Worm (Caenorhabditis elegans) whole organism, L4 larva: ENCODE results near the gene cyp-14A4.

Experiments used
- D1046.2 ChIP-seq: fragments of 200-800 bp; sonication (Bioruptor generic); IDR thresholded peaks from 2 replicates; pipeline ENCODE4 v1.3.6; 2022; ENCODE audit warnings: missing genetic modification characterization, missing compliant biosample characterization
- F10B5.3 ChIP-seq: sonication (generic microtip); optimal IDR thresholded peaks from 2 replicates; lab custom pipeline; 2016; ENCODE audit warnings: mild to moderate bottlenecking, missing genetic modification characterization, missing compliant biosample characterization
- F26F4.8 ChIP-seq: fragments of 200-800 bp; sonication (Bioruptor generic); conservative IDR thresholded peaks from 2 replicates; pipeline ENCODE4 v1.3.6; 2022; ENCODE audit warnings: missing genetic modification characterization, missing compliant biosample characterization
- F37D6.2 ChIP-seq: sonication (generic microtip); optimal IDR thresholded peaks from 2 replicates; lab custom pipeline; 2016; ENCODE audit warnings: mild to moderate bottlenecking, missing genetic modification characterization, missing compliant biosample characterization
- F49E8.2 ChIP-seq: sonication (generic microtip); optimal IDR thresholded peaks from 2 replicates; lab custom pipeline; 2016; ENCODE audit warnings: missing compliant biosample characterization, mild to moderate bottlenecking, missing genetic modification characterization, borderline replicate concordance
- Y75B8A.6 ChIP-seq: fragments of 200-800 bp; sonication (Bioruptor generic); IDR thresholded peaks from 2 replicates; pipeline ENCODE4 v1.3.6; 2022; ENCODE audit warnings: missing genetic modification reagents, missing genetic modification characterization, missing compliant biosample characterization
- ZK546.5 ChIP-seq, 2 experiments: sonication (generic microtip); optimal IDR thresholded peaks; 2 replicates each; lab custom pipeline; 2017; ENCODE audit warnings: missing biosample characterization in 2 of 2, missing genetic modification characterization in 2 of 2
- aha-1 ChIP-seq: fragments of 150-350 bp; peaks from one replicate; lab custom pipeline; 2014; ENCODE audit warnings: missing biosample characterization, missing genetic modification characterization
- attf-4 ChIP-seq: sonication (generic microtip); optimal IDR thresholded peaks from 3 replicates; lab custom pipeline; 2017; ENCODE audit warnings: missing biosample characterization, missing genetic modification characterization
- ceh-82 ChIP-seq: sonication (generic microtip); optimal IDR thresholded peaks from 2 replicates; lab custom pipeline; 2017; ENCODE audit warnings: missing biosample characterization, missing genetic modification characterization
- ctbp-1 ChIP-seq: fragments of 200-800 bp; sonication (Bioruptor generic); IDR thresholded peaks from 2 replicates; pipeline ENCODE4 v1.3.6; 2022; ENCODE audit warnings: missing genetic modification reagents, missing genetic modification characterization, missing compliant biosample characterization
- daf-19 ChIP-seq: fragments of 200-800 bp; sonication (Bioruptor generic); conservative IDR thresholded peaks from 2 replicates; pipeline ENCODE4 v1.3.6; 2022; ENCODE audit warnings: missing genetic modification characterization, missing compliant biosample characterization
- daf-8 ChIP-seq: fragments of 200-800 bp; sonication (Bioruptor generic); IDR thresholded peaks from 2 replicates; pipeline ENCODE4 v1.3.6; 2022; ENCODE audit warnings: missing genetic modification characterization, missing compliant biosample characterization
- dmd-6 ChIP-seq: fragments of 200-800 bp; sonication (Bioruptor generic); IDR thresholded peaks from 2 replicates; pipeline ENCODE4 v1.3.6; 2022; ENCODE audit warnings: missing genetic modification reagents, missing genetic modification characterization, missing compliant biosample characterization
- dpl-1 ChIP-seq: fragments of 150-350 bp; optimal IDR thresholded peaks from 2 replicates; lab custom pipeline; 2014; ENCODE audit warnings: missing biosample characterization, missing genetic modification reagents, missing genetic modification characterization
- duxl-1 ChIP-seq: sonication (generic microtip); optimal IDR thresholded peaks from 2 replicates; lab custom pipeline; 2016; ENCODE audit warnings: mild to moderate bottlenecking, missing genetic modification characterization, moderate library complexity, missing compliant biosample characterization; ENCODE audit not compliant: poor library complexity
- fkh-10 ChIP-seq: fragments of 150-350 bp; optimal IDR thresholded peaks from 2 replicates; lab custom pipeline; 2014; ENCODE audit warnings: missing biosample characterization, missing genetic modification reagents, missing genetic modification characterization
- hif-1 ChIP-seq, 2 experiments: sonication (generic microtip); optimal IDR thresholded peaks; 2 replicates each; lab custom pipeline; 2016 to 2017; ENCODE audit warnings: missing compliant biosample characterization in 2 of 2, missing genetic modification characterization in 2 of 2, missing genetic modification reagents in 2 of 2, missing genotype in 2 of 2, mild to moderate bottlenecking in 1 of 2
- hlh-11 ChIP-seq: fragments of 200-800 bp; sonication (Bioruptor generic); optimal IDR thresholded peaks from 2 replicates; lab custom pipeline; 2018; ENCODE audit warnings: mild to moderate bottlenecking, missing genetic modification characterization, missing compliant biosample characterization
- hlh-30 ChIP-seq: sonication (generic microtip); optimal IDR thresholded peaks from 2 replicates; lab custom pipeline; 2017; ENCODE audit warnings: antibody characterized with exemption, mild to moderate bottlenecking, missing genetic modification characterization, missing compliant biosample characterization; ENCODE audit not compliant: insufficient read depth
- hmg-1.1 ChIP-seq: fragments of 200-800 bp; sonication (Bioruptor generic); IDR thresholded peaks from 2 replicates; pipeline ENCODE4 v1.3.6; 2022; ENCODE audit warnings: missing genetic modification reagents, missing genetic modification characterization, missing compliant biosample characterization
- lin-39 ChIP-seq: fragments of 150-350 bp; optimal IDR thresholded peaks from 2 replicates; lab custom pipeline; 2014; ENCODE audit warnings: missing biosample characterization, missing genetic modification reagents, missing genetic modification characterization
- lsy-2 ChIP-seq, 2 experiments: fragments of 150-350 bp in 1 of 2; sonication (generic microtip) in 1 of 2; optimal IDR thresholded peaks; 2 replicates each; lab custom pipeline; 2014 to 2017; ENCODE audit warnings: missing biosample characterization in 2 of 2, missing genetic modification characterization in 2 of 2
- mdt-29 ChIP-seq: fragments of 200-800 bp; sonication (Bioruptor generic); IDR thresholded peaks from 2 replicates; pipeline ENCODE4 v1.3.6; 2022; ENCODE audit warnings: missing genetic modification reagents, missing genetic modification characterization, missing compliant biosample characterization
- mep-1 ChIP-seq: fragments of 150-350 bp; sonication (generic microtip); optimal IDR thresholded peaks from 3 replicates; lab custom pipeline; 2014; ENCODE audit warnings: missing biosample characterization, missing genetic modification characterization
- mxl-3 ChIP-seq: fragments of 200-800 bp; sonication (Bioruptor generic); optimal IDR thresholded peaks from 2 replicates; lab custom pipeline; 2018; ENCODE audit warnings: mild to moderate bottlenecking, missing genetic modification characterization, missing compliant biosample characterization
- nhr-10 ChIP-seq: fragments of 150-350 bp; optimal IDR thresholded peaks from 2 replicates; lab custom pipeline; 2014; ENCODE audit warnings: missing biosample characterization, missing genetic modification characterization
- nhr-102 ChIP-seq: sonication (generic microtip); optimal IDR thresholded peaks from 2 replicates; lab custom pipeline; 2016; ENCODE audit warnings: mild to moderate bottlenecking, missing genetic modification characterization, moderate library complexity, missing compliant biosample characterization
- nhr-28 ChIP-seq: fragments of 150-350 bp; optimal IDR thresholded peaks from 2 replicates; lab custom pipeline; 2014; ENCODE audit warnings: missing biosample characterization, missing genetic modification characterization
- nhr-48 ChIP-seq: sonication (generic microtip); optimal IDR thresholded peaks from 2 replicates; lab custom pipeline; 2016; ENCODE audit warnings: mild to moderate bottlenecking, missing genetic modification characterization, missing compliant biosample characterization
- nhr-6 ChIP-seq: fragments of 150-350 bp; optimal IDR thresholded peaks from 2 replicates; lab custom pipeline; 2014; ENCODE audit warnings: missing biosample characterization, missing genetic modification characterization
- nhr-77 ChIP-seq: fragments of 150-350 bp; optimal IDR thresholded peaks from 2 replicates; lab custom pipeline; 2014; ENCODE audit warnings: missing biosample characterization, missing genetic modification characterization
- pha-4 ChIP-seq, 2 experiments: fragments of 150-350 bp in 1 of 2; fragments of 200-800 bp in 1 of 2; sonication (Bioruptor generic) in 1 of 2; IDR thresholded peaks in 1 of 2; optimal IDR thresholded peaks in 1 of 2; 2 replicates each; pipeline versions ENCODE4 v1.3.6 to Lab custom; 2014 to 2022; ENCODE audit warnings: missing genetic modification characterization in 2 of 2, missing genetic modification reagents in 2 of 2, missing biosample characterization in 1 of 2, missing compliant biosample characterization in 1 of 2
- php-3 ChIP-seq: fragments of 200-800 bp; sonication (Bioruptor generic); IDR thresholded peaks from 2 replicates; pipeline ENCODE4 v1.3.6; 2022; ENCODE audit warnings: missing genetic modification reagents, missing genetic modification characterization, missing compliant biosample characterization
- pqm-1 ChIP-seq: sonication (generic microtip); optimal IDR thresholded peaks from 2 replicates; lab custom pipeline; 2017; ENCODE audit warnings: missing biosample characterization, missing genetic modification characterization
- saeg-2 ChIP-seq: fragments of 200-800 bp; sonication (Bioruptor generic); IDR thresholded peaks from 2 replicates; pipeline ENCODE4 v1.3.6; 2022; ENCODE audit warnings: missing genetic modification reagents, missing genetic modification characterization, missing compliant biosample characterization
- set-16 ChIP-seq: fragments of 200-800 bp; sonication (Bioruptor generic); IDR thresholded peaks from 2 replicates; pipeline ENCODE4 v1.3.6; 2022; ENCODE audit warnings: missing genetic modification reagents, missing genetic modification characterization, missing compliant biosample characterization
- skn-1 ChIP-seq: fragments of 150-350 bp; optimal IDR thresholded peaks from 2 replicates; lab custom pipeline; 2014; ENCODE audit warnings: missing biosample characterization, missing genetic modification characterization
- snpc-1.2 ChIP-seq: fragments of 200-800 bp; sonication (Bioruptor generic); IDR thresholded peaks from 2 replicates; pipeline ENCODE4 v1.3.6; 2022; ENCODE audit warnings: missing genetic modification reagents, missing genetic modification characterization, missing compliant biosample characterization
- tra-1 ChIP-seq: fragments of 200-800 bp; sonication (Bioruptor generic); IDR thresholded peaks from 2 replicates; pipeline ENCODE4 v1.3.6; 2022; ENCODE audit warnings: missing genetic modification reagents, missing genetic modification characterization, missing compliant biosample characterization
- unc-130 ChIP-seq: sonication (generic microtip); optimal IDR thresholded peaks from 2 replicates; lab custom pipeline; 2016; ENCODE audit warnings: missing genetic modification reagents, missing genetic modification characterization, missing compliant biosample characterization
- unc-39 ChIP-seq: sonication (generic microtip); optimal IDR thresholded peaks from 2 replicates; lab custom pipeline; 2017; ENCODE audit warnings: missing biosample characterization, missing genetic modification characterization
- unc-62 ChIP-seq, 3 experiments: fragments of 150-350 bp in 1 of 3; sonication (generic microtip); optimal IDR thresholded peaks in 2 of 3; peaks in 1 of 3; 1 replicate in 1 of 3; 2 replicates in 2 of 3; lab custom pipeline; 2014 to 2017; ENCODE audit warnings: missing biosample characterization in 3 of 3, missing genetic modification characterization in 3 of 3, missing genetic modification reagents in 3 of 3, missing genotype in 1 of 3
- vab-7 ChIP-seq: fragments of 200-800 bp; sonication (Bioruptor generic); IDR thresholded peaks from 2 replicates; pipeline ENCODE4 v1.3.6; 2022; ENCODE audit warnings: missing genetic modification reagents, missing genetic modification characterization, missing compliant biosample characterization
- zip-2 ChIP-seq: fragments of 150-350 bp; optimal IDR thresholded peaks from 2 replicates; lab custom pipeline; 2014; ENCODE audit warnings: missing biosample characterization, missing genetic modification characterization
- ztf-11 ChIP-seq: fragments of 150-350 bp; optimal IDR thresholded peaks from 2 replicates; lab custom pipeline; 2014; ENCODE audit warnings: missing biosample characterization, missing genetic modification characterization

The cyp-14A4 gene

ce11 chrX:13250163-13250562 is 33.8 kb downstream of the cyp-14A4 start (continued):
- TF ChIP-seq F49E8.2 (tag; lab: Kevin White, UChicago) (no peak), lin-39 (tag; lab: Kevin White, UChicago) (no peak), ceh-82 (tag; lab: Kevin White, UChicago) (no peak), F10B5.3 (no peak), dpl-1 (GFP tag; lab: Kevin White, UChicago) (no peak), daf-8 (GFP tag; lab: Robert Waterston, UW) (no peak), daf-19 (GFP tag; lab: Robert Waterston, UW) (no peak), F37D6.2 (tag; lab: Kevin White, UChicago) (no peak), fkh-10 (GFP tag; lab: Kevin White, UChicago) (no peak), F26F4.8 (GFP tag; lab: Robert Waterston, UW) (no peak), pqm-1 (peak; percentile 66), hlh-30 (peak; percentile 84)

- no peak for TF ChIP-seq dpl-1 (GFP tag; lab: Kevin White, UChicago)
- no peak for TF ChIP-seq ZK546.5 (tag; optimal IDR thresholded peaks at IDR 0.05; lab: Kevin White, UChicago)
- no peak for TF ChIP-seq saeg-2
- TF ChIP-seq mep-1 = no peak
- TF ChIP-seq unc-62 (GFP tag; optimal IDR thresholded peaks at IDR 0.05 in 1 of 2; lab: Kevin White, UChicago) = peak in 1 of 2 experiments; percentile 97
- TF ChIP-seq unc-62 (tag; optimal IDR thresholded peaks at IDR 0.05; lab: Kevin White, UChicago) = no peak
- TF ChIP-seq tra-1 (GFP tag; lab: Robert Waterston, UW) = no peak
- TF ChIP-seq unc-39 (tag; lab: Kevin White, UChicago) = no peak
- no peak for TF ChIP-seq php-3
- peak; percentile 15 for TF ChIP-seq mxl-3 (GFP tag; lab: Kevin White, UChicago)
- peak; percentile 23 for TF ChIP-seq aha-1 (tag; lab: Kevin White, UChicago)
- TF ChIP-seq zip-2 (tag; lab: Kevin White, UChicago) = no peak
Measured at ce11 chrX:13249102-13249501, 34.9 kb downstream of the cyp-14A4 start.

ce11 chrX:13248265-13248664 is 35.7 kb downstream of the cyp-14A4 start, which contains the start of gene K08H2.7:
Gene K08H2.7, minus strand, starts transcription at chrX:13248437.
- no peak for TF ChIP-seq ztf-11
- peak; percentile 11 for TF ChIP-seq aha-1 (tag; lab: Kevin White, UChicago)
- TF ChIP-seq nhr-48 (tag; lab: Kevin White, UChicago) = no peak
- no peak for TF ChIP-seq set-16 (GFP tag; lab: Robert Waterston, UW)
- no peak for TF ChIP-seq vab-7

- TF ChIP-seq duxl-1 (tag; lab: Kevin White, UChicago) (no peak), F37D6.2 (tag; lab: Kevin White, UChicago) (no peak), hmg-1.1 (GFP tag; lab: Robert Waterston, UW) (no peak), nhr-28 (tag; lab: Kevin White, UChicago) (peak; percentile 52), snpc-1.2 (GFP tag; lab: Robert Waterston, UW) (no peak), ctbp-1 (GFP tag; lab: Robert Waterston, UW) (no peak), nhr-6 (no peak), skn-1 (tag; lab: Kevin White, UChicago) (no peak), hif-1 (tag; optimal IDR thresholded peaks at IDR 0.05; lab: Kevin White, UChicago) (no peak), nhr-48 (tag; lab: Kevin White, UChicago) (no peak), Y75B8A.6 (GFP tag; lab: Robert Waterston, UW) (no peak), nhr-10 (tag; lab: Kevin White, UChicago) (no peak), fkh-10 (GFP tag; lab: Kevin White, UChicago) (no peak), unc-62 (GFP tag; optimal IDR thresholded peaks at IDR 0.05 in 1 of 2; lab: Kevin White, UChicago) (no peak), unc-62 (tag; optimal IDR thresholded peaks at IDR 0.05; lab: Kevin White, UChicago) (no peak), mdt-29 (GFP tag; lab: Robert Waterston, UW) (no peak), lsy-2 (tag; optimal IDR thresholded peaks at IDR 0.05; lab: Kevin White, UChicago) (no peak), nhr-102 (tag; lab: Kevin White, UChicago) (no peak), dmd-6 (GFP tag; lab: Robert Waterston, UW) (peak; percentile 74), hlh-11 (tag; lab: Kevin White, UChicago) (peak; percentile 54), hlh-30 (peak; percentile 39), D1046.2 (GFP tag; lab: Robert Waterston, UW) (no peak), nhr-77 (peak; percentile 1), unc-130 (no peak), attf-4 (tag; lab: Kevin White, UChicago) (no peak), pha-4 (GFP tag; IDR thresholded peaks at IDR 0.05; lab: Robert Waterston, UW) (no peak), pha-4 (tag; optimal IDR thresholded peaks at IDR 0.05; lab: Kevin White, UChicago) (no peak)
Measured at ce11 chrX:13247614-13248013, 36.4 kb downstream of the cyp-14A4 start.
